Worm (Caenorhabditis elegans): ENCODE results near the gene H06A10.1.

The H06A10.1 gene

ce11 chrX:13469047-13469633 is 38.2 kb upstream of the H06A10.1 start, which contains the start of gene col-184:
Gene col-184 (plus strand): TSS chrX:13469455.
- TF ChIP-seq lin-39 (tag; optimal IDR thresholded peaks at IDR 0.05) (no peak), unc-62 (GFP tag; optimal IDR thresholded peaks at IDR 0.05 in 1 of 2) (peak in 1 of 2 experiments; percentile 94), unc-62 (tag; optimal IDR thresholded peaks at IDR 0.05) (no peak), ceh-20 (GFP tag; IDR thresholded peaks at IDR 0.05) (0 out of 2 replicates have a peak, but pooled peaks have one; percentile 31), dmd-6 (GFP tag; IDR thresholded peaks at IDR 0.05) (peak; percentile 28; the same call in 1 of the 2 replicates), nhr-28 (tag; optimal IDR thresholded peaks at IDR 0.05) (peak; percentile 37), ama-1 (optimal IDR thresholded peaks at IDR 0.05) (no peak)

- TF ChIP-seq hlh-11 (tag; optimal IDR thresholded peaks at IDR 0.05) (peak; percentile 15), madf-5 (GFP tag; IDR thresholded peaks at IDR 0.05) (0 out of 4 replicates have a peak, but pooled peaks of 1 of the 2 experiments have one; percentile 43), pha-4 (GFP tag; IDR thresholded peaks at IDR 0.05) (no peak), pha-4 (tag; optimal IDR thresholded peaks at IDR 0.05) (no peak), jun-1 (tag; optimal IDR thresholded peaks at IDR 0.05) (peak; percentile 18), F44E2.7 (GFP tag; IDR thresholded peaks at IDR 0.05) (no peak), set-16 (GFP tag; IDR thresholded peaks at IDR 0.05) (peak; percentile 96), dmd-6 (GFP tag; IDR thresholded peaks at IDR 0.05) (peak; percentile 11; the same call in 1 of the 2 replicates), snpc-1.2 (GFP tag; IDR thresholded peaks at IDR 0.05) (no peak), php-3 (GFP tag; IDR thresholded peaks at IDR 0.05) (0 out of 2 replicates have a peak, but pooled peaks have one; percentile 9), nhr-28 (tag; optimal IDR thresholded peaks at IDR 0.05) (peak; percentile 42), unc-62 (GFP tag; optimal IDR thresholded peaks at IDR 0.05 in 1 of 2) (peak in 1 of 2 experiments; percentile 46), unc-62 (tag; optimal IDR thresholded peaks at IDR 0.05) (no peak)
These were observed 37.3 kb upstream of the H06A10.1 start for ce11 chrX:13469907-13470647.

- TF ChIP-seq Y5F2A.4 (GFP tag; optimal IDR thresholded peaks at IDR 0.05) (no peak), R02D3.7 (tag; optimal IDR thresholded peaks at IDR 0.05) (no peak), madf-9 (GFP tag; conservative IDR thresholded peaks at IDR 0.05) (no peak), lin-29 (GFP tag; IDR thresholded peaks at IDR 0.05) (no peak), zfp-3 (GFP tag; conservative IDR thresholded peaks at IDR 0.05) (no peak), zip-2 (tag; optimal IDR thresholded peaks at IDR 0.05) (no peak), tag-97 (GFP tag; IDR thresholded peaks at IDR 0.05) (no peak), D1046.2 (GFP tag; IDR thresholded peaks at IDR 0.05) (no peak), set-16 (GFP tag; IDR thresholded peaks at IDR 0.05) (no peak), lin-13 (GFP tag; optimal IDR thresholded peaks at IDR 0.05) (no peak), nhr-28 (tag; optimal IDR thresholded peaks at IDR 0.05) (no peak), mep-1 (tag; optimal IDR thresholded peaks at IDR 0.05) (no peak), ces-1 (GFP tag; optimal IDR thresholded peaks at IDR 0.05) (no peak), unc-62 (GFP tag; optimal IDR thresholded peaks at IDR 0.05 in 1 of 2) (no peak), unc-62 (tag; optimal IDR thresholded peaks at IDR 0.05) (no peak), dmd-6 (GFP tag; IDR thresholded peaks at IDR 0.05) (no peak)
These were observed 35.5 kb upstream of the H06A10.1 start, which contains the start of gene tre-4 for ce11 chrX:13471855-13472254. Gene tre-4 (plus strand): TSS chrX:13472155.

- TF ChIP-seq dve-1 (tag; optimal IDR thresholded peaks at IDR 0.05; ENCODE audit: insufficient read depth) (no peak), nhr-102 (tag; optimal IDR thresholded peaks at IDR 0.05) (no peak), nhr-6 (tag; optimal IDR thresholded peaks at IDR 0.05) (no peak), nhr-48 (tag; optimal IDR thresholded peaks at IDR 0.05) (no peak), ceh-28 (tag; optimal IDR thresholded peaks at IDR 0.05) (no peak), zfp-2 (tag; optimal IDR thresholded peaks at IDR 0.05) (no peak), madf-9 (GFP tag; conservative IDR thresholded peaks at IDR 0.05) (no peak), unc-62 (GFP tag; optimal IDR thresholded peaks at IDR 0.05 in 1 of 2) (no peak), unc-62 (tag; optimal IDR thresholded peaks at IDR 0.05) (no peak), ZK337.2 (GFP tag; IDR thresholded peaks at IDR 0.05) (no peak), dmd-6 (GFP tag; IDR thresholded peaks at IDR 0.05) (no peak), hlh-30 (tag; optimal IDR thresholded peaks at IDR 0.05; ENCODE audit: insufficient read depth) (no peak), rbr-2 (tag; optimal IDR thresholded peaks at IDR 0.05) (no peak), nhr-237 (tag; optimal IDR thresholded peaks at IDR 0.05) (no peak), unc-39 (tag; optimal IDR thresholded peaks at IDR 0.05) (no peak), Y75B8A.6 (GFP tag; IDR thresholded peaks at IDR 0.05) (no peak), hlh-11 (tag; optimal IDR thresholded peaks at IDR 0.05) (no peak)
These were observed 30.0 kb upstream of the H06A10.1 start, which contains the start of gene efn-3 for ce11 chrX:13477356-13477755. Gene efn-3 (minus strand): TSS chrX:13477456.
